Worm (Caenorhabditis elegans) whole organism, mixed stage, embryonic: ENCODE data around the gene K09D9.9.

Source experiments
- blmp-1 ChIP-seq: fragments of 150-350 bp; optimal IDR thresholded peaks from 2 replicates; lab custom pipeline; 2014; ENCODE audit warnings: missing biosample characterization, missing genetic modification characterization
- tbx-8 ChIP-seq: fragments of 200-800 bp; sonication (Bioruptor generic); optimal IDR thresholded peaks from 2 replicates; lab custom pipeline; 2018; ENCODE audit warnings: mild to moderate bottlenecking, missing genetic modification characterization, moderate library complexity, missing compliant biosample characterization

DNA sequence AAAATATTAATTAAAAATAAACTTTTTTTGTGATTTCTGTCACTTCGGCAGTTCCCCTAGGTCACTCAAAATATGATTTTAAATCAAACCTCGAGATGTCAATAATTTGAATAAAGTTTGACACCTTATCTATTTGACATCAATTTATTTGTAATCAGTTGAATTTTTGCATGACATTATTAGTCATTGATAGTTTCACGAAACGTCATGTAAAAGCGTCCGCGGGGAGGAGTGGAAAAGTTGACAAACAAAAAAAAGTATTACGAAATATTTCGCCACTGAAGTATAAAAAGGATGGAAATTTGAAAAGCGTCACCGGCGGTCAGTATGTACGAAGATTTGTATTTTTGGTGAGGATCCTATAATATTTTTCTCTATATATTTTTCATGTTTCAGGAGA is 30.8 kb upstream of the K09D9.9 start, which contains the start of gene K09D9.1:
- TF ChIP-seq tbx-8 (GFP tag; lab: Kevin White, UChicago), result no peak
- TF ChIP-seq blmp-1 (tag; lab: Kevin White, UChicago), result no peak
